In the genomic region with DNA sequence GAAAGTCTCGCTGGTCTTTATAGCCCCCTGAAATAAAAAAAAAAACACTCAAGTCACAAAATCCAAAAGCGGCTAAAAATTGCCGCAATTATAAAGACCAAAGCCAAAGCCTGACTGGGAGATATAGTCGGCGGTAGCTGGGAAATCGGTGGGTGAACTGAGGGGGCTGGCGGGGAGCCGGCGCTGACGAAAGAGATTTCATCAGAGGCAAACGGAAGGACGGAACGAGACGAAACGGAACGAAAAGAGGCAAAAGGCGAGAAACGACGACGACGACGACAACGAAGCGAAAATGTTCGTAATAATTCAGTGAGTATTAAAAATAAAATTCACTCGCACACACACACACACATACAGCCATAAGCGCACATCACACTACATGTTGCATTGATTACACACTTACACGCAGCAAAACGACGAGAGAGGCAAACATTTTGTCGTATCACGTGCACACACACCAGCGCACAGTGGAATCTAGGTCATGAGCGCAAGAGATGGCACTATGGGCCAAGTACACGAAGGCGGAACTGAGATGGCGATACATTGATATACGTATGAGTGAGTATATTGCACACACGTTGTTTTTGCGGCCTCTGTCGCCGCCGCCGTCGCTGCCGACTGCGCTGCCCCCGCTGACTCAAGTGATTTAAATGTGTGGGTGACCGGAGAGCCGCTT, we compare ENCODE assay signal across 1 fruit fly cellular context.
A peak's percentile ranks its signal among the peaks of the same experiment; 100 is the strongest.
TF ChIP-seq lines count a peak whose summit lies in the region.

No protein-coding gene starts in this region.

TF ChIP-seq in whole organism, embryonic, 481 proteins besides CTCF, POLR2A, EP300 and RAD21 (continued from another document):
- TF ChIP-seq hkb (optimal IDR thresholded peaks at IDR 0.05; lab: Kevin White, UChicago) (no peak), hkb (GFP tag; IDR thresholded peaks at IDR 0.05; lab: Robert Waterston, UW) (peak; percentile 7), CG6254 (GFP tag; optimal IDR thresholded peaks at IDR 0.05; lab: Kevin White, UChicago) (peak; percentile 26), CG13894 (tag; optimal IDR thresholded peaks at IDR 0.05; lab: Kevin White, UChicago) (peak; percentile 37), chm (GFP tag; IDR thresholded peaks at IDR 0.05; lab: Robert Waterston, UW) (peak; percentile 59; the same call in 1 of the 2 replicates), CG1832 (GFP tag; optimal IDR thresholded peaks at IDR 0.05; lab: Kevin White, UChicago) (peak; percentile 78), lmd (GFP tag; IDR thresholded peaks at IDR 0.05; lab: Robert Waterston, UW) (no peak), CG14014 (GFP tag; IDR thresholded peaks at IDR 0.05; lab: Robert Waterston, UW) (peak; percentile 24; the same call in 1 of the 2 replicates), sna (GFP tag; IDR thresholded peaks at IDR 0.05; lab: Robert Waterston, UW; ENCODE audit: partially characterized antibody) (peak; percentile 58; the same call in 1 of the 2 replicates), CG4360 (GFP tag; IDR thresholded peaks at IDR 0.05; lab: Robert Waterston, UW) (peak; percentile 50; the same call in 1 of the 2 replicates), fd96Cb (tag; optimal IDR thresholded peaks at IDR 0.05; lab: Kevin White, UChicago) (no peak), CG18599 (GFP tag; optimal IDR thresholded peaks at IDR 0.05; lab: Kevin White, UChicago) (peak; percentile 3), abd-A (tag; optimal IDR thresholded peaks at IDR 0.05; lab: Kevin White, UChicago) (peak; percentile 98), CG3163 (GFP tag; optimal IDR thresholded peaks at IDR 0.05; lab: Kevin White, UChicago) (peak; percentile 55), mirr (GFP tag; optimal IDR thresholded peaks at IDR 0.05; lab: Kevin White, UChicago) (peak; percentile 96), sob (GFP tag; IDR thresholded peaks at IDR 0.05; lab: Robert Waterston, UW) (peak; percentile 47; the same call in 1 of the 2 replicates), hth (optimal IDR thresholded peaks at IDR 0.05; lab: Kevin White, UChicago) (no peak), grn (GFP tag; optimal IDR thresholded peaks at IDR 0.05; lab: Kevin White, UChicago) (peak; percentile 10), Pdp1 (GFP tag; optimal IDR thresholded peaks at IDR 0.05; lab: Kevin White, UChicago) (peak in 1 of 2 experiments; percentile 79), nau (GFP tag; optimal IDR thresholded peaks at IDR 0.05; lab: Kevin White, UChicago) (peak; percentile 55), gcm2 (GFP tag; optimal IDR thresholded peaks at IDR 0.05; lab: Kevin White, UChicago) (peak; percentile 20), ftz-f1 (GFP tag; optimal IDR thresholded peaks at IDR 0.05; lab: Kevin White, UChicago) (peak; percentile 100), exex (tag; optimal IDR thresholded peaks at IDR 0.05; lab: Kevin White, UChicago) (peak; percentile 24), CG13287 (GFP tag; IDR thresholded peaks at IDR 0.05; lab: Robert Waterston, UW; ENCODE audit: partially characterized antibody) (0 out of 2 replicates have a peak, but pooled peaks have one; percentile 45), kay (GFP tag; optimal IDR thresholded peaks at IDR 0.05; lab: Kevin White, UChicago) (peak; percentile 65), CG2202 (tag; optimal IDR thresholded peaks at IDR 0.05; lab: Kevin White, UChicago) (no peak), CG8281 (tag; optimal IDR thresholded peaks at IDR 0.05; lab: Kevin White, UChicago) (peak; percentile 41), nmo (GFP tag; optimal IDR thresholded peaks at IDR 0.05; lab: Kevin White, UChicago) (peak; percentile 24), sens (GFP tag; lab: Kevin White, UChicago) (peak; percentile 68), Spps (tag; optimal IDR thresholded peaks at IDR 0.05; lab: Kevin White, UChicago) (peak; percentile 8), Adf1 (GFP tag; IDR thresholded peaks at IDR 0.05; lab: Robert Waterston, UW) (peak; percentile 100), knrl (GFP tag; IDR thresholded peaks at IDR 0.05; lab: Robert Waterston, UW; ENCODE audit: partially characterized antibody) (peak; percentile 34; the same call in 1 of the 3 replicates), pho (GFP tag; optimal IDR thresholded peaks at IDR 0.05; lab: Kevin White, UChicago) (peak; percentile 12), CG7987 (GFP tag; optimal IDR thresholded peaks at IDR 0.05; lab: Kevin White, UChicago) (peak; percentile 90), CG4328 (GFP tag; optimal IDR thresholded peaks at IDR 0.05; lab: Kevin White, UChicago) (peak; percentile 31), run (tag; optimal IDR thresholded peaks at IDR 0.05; lab: Kevin White, UChicago) (peak; percentile 30), vnd (GFP tag; IDR thresholded peaks at IDR 0.05; lab: Robert Waterston, UW; ENCODE audit: partially characterized antibody) (no peak), kah (GFP tag; optimal IDR thresholded peaks at IDR 0.05; lab: Kevin White, UChicago) (peak; percentile 16), cg (GFP tag; optimal IDR thresholded peaks at IDR 0.05; lab: Kevin White, UChicago) (peak; percentile 99), CG8478 (optimal IDR thresholded peaks at IDR 0.05; lab: Kevin White, UChicago) (peak; percentile 99), zen2 (GFP tag; IDR thresholded peaks at IDR 0.05; lab: Robert Waterston, UW; ENCODE audit: partially characterized antibody) (0 out of 3 replicates have a peak, but pooled peaks have one; percentile 60), vvl (GFP tag; IDR thresholded peaks at IDR 0.05; lab: Robert Waterston, UW) (peak; percentile 67; the same call in 1 of the 2 replicates), ranshi (GFP tag; IDR thresholded peaks at IDR 0.05; lab: Robert Waterston, UW) (0 out of 2 replicates have a peak, but pooled peaks have one; percentile 3), CrebB (tag; optimal IDR thresholded peaks at IDR 0.05; lab: Kevin White, UChicago) (peak; percentile 67), CG10979 (tag; optimal IDR thresholded peaks at IDR 0.05; lab: Kevin White, UChicago) (peak; percentile 20), aop (GFP tag; IDR thresholded peaks at IDR 0.05; lab: Robert Waterston, UW) (peak; percentile 70; the same call in 1 of the 2 replicates), kni (GFP tag; optimal IDR thresholded peaks at IDR 0.05; lab: Kevin White, UChicago) (peak; percentile 93), CG12236 (GFP tag; optimal IDR thresholded peaks at IDR 0.05; lab: Kevin White, UChicago) (no peak), CG15514 (GFP tag; optimal IDR thresholded peaks at IDR 0.05; lab: Kevin White, UChicago) (no peak), CG11085 (GFP tag; IDR thresholded peaks at IDR 0.05; lab: Robert Waterston, UW) (no peak), caup (GFP tag; optimal IDR thresholded peaks at IDR 0.05; lab: Kevin White, UChicago; ENCODE audit: severe bottlenecking) (no peak), ab (GFP tag; optimal IDR thresholded peaks at IDR 0.05; lab: Kevin White, UChicago) (peak; percentile 44), HmgZ (tag; optimal IDR thresholded peaks at IDR 0.05; lab: Kevin White, UChicago) (peak; percentile 73), CG5180 (GFP tag; optimal IDR thresholded peaks at IDR 0.05; lab: Kevin White, UChicago) (peak; percentile 63), tup (GFP tag; optimal IDR thresholded peaks at IDR 0.05; lab: Kevin White, UChicago) (no peak), unpg (GFP tag; optimal IDR thresholded peaks at IDR 0.05; lab: Kevin White, UChicago) (peak; percentile 14), Nf-YC (tag; optimal IDR thresholded peaks at IDR 0.05; lab: Kevin White, UChicago) (peak; percentile 34), sr (GFP tag; IDR thresholded peaks at IDR 0.05; lab: Robert Waterston, UW) (peak; percentile 68; the same call in 2 of the 3 replicates), Sry-δ (GFP tag; optimal IDR thresholded peaks at IDR 0.05; lab: Kevin White, UChicago) (no peak), pfk (GFP tag; optimal IDR thresholded peaks at IDR 0.05; lab: Kevin White, UChicago) (peak; percentile 84), MBD-R2 (GFP tag; IDR thresholded peaks at IDR 0.05; lab: Robert Waterston, UW) (no peak), H2.0 (GFP tag; IDR thresholded peaks at IDR 0.05; lab: Robert Waterston, UW) (no peak), dm (GFP tag; optimal IDR thresholded peaks at IDR 0.05; lab: Kevin White, UChicago) (peak; percentile 36), crol (GFP tag; IDR thresholded peaks at IDR 0.05; lab: Robert Waterston, UW) (peak; percentile 92), Hr78 (GFP tag; optimal IDR thresholded peaks at IDR 0.05; lab: Kevin White, UChicago) (peak in 1 of 2 experiments; percentile 52), Xbp1 (GFP tag; optimal IDR thresholded peaks at IDR 0.05; lab: Kevin White, UChicago) (no peak)
